Fruit fly (Drosophila melanogaster) whole organism, embryonic: ENCODE measurements around the gene hop.
A peak's percentile ranks its signal among the peaks of the same experiment; 100 is the strongest.

Source experiments
- Abd-B ChIP-seq: fragments of 200-800 bp; sonication (Bioruptor generic); optimal IDR thresholded peaks from 2 replicates; lab custom pipeline; 2018; ENCODE audit warnings: missing biosample characterization, mild to moderate bottlenecking, missing genetic modification characterization, moderate library complexity
- B-H1 ChIP-seq: fragments of 200-800 bp; sonication (Bioruptor generic); IDR thresholded peaks from 3 replicates; pipeline ENCODE4 v1.3.6; 2022; ENCODE audit warnings: missing biosample characterization, missing genetic modification characterization
- Bgb ChIP-seq: fragments of 200-800 bp; sonication (Bioruptor generic); IDR thresholded peaks from 2 replicates; pipeline ENCODE4 v1.3.6; 2022; ENCODE audit warnings: missing biosample characterization, missing genetic modification characterization; ENCODE audit not compliant: partially characterized antibody
- CG10267 ChIP-seq: fragments of 200-800 bp; sonication (Bioruptor generic); optimal IDR thresholded peaks from 2 replicates; lab custom pipeline; 2018; ENCODE audit warnings: missing biosample characterization, mild to moderate bottlenecking, missing genetic modification characterization, moderate library complexity
- CG11456 ChIP-seq: fragments of 200-800 bp; sonication (Bioruptor generic); IDR thresholded peaks from 3 replicates; pipeline ENCODE4 v1.3.6; 2022; ENCODE audit warnings: missing biosample characterization, missing genetic modification characterization
- CG11504 ChIP-seq: fragments of 200-800 bp; sonication (Bioruptor generic); optimal IDR thresholded peaks from 3 replicates; lab custom pipeline; 2019; ENCODE audit warnings: missing biosample characterization, mild to moderate bottlenecking, missing genetic modification characterization, moderate library complexity
- CG13296 ChIP-seq: fragments of 200-800 bp; sonication (Bioruptor generic); optimal IDR thresholded peaks from 3 replicates; lab custom pipeline; 2018; ENCODE audit warnings: missing biosample characterization, mild to moderate bottlenecking, missing genetic modification characterization
- CG14860 ChIP-seq: fragments of 200-800 bp; sonication (Bioruptor generic); IDR thresholded peaks from 3 replicates; pipeline ENCODE4 v1.3.6; 2022; ENCODE audit warnings: missing biosample characterization, missing genetic modification characterization; ENCODE audit not compliant: partially characterized antibody
- CG17802 ChIP-seq: fragments of 200-800 bp; sonication (Bioruptor generic); optimal IDR thresholded peaks from 2 replicates; lab custom pipeline; 2018; ENCODE audit warnings: missing biosample characterization, mild to moderate bottlenecking, missing genetic modification characterization, moderate library complexity
- CG1792 ChIP-seq: fragments of 200-800 bp; sonication (Bioruptor generic); optimal IDR thresholded peaks from 2 replicates; lab custom pipeline; 2016; ENCODE audit warnings: missing biosample characterization, missing genetic modification characterization
- CG18011 ChIP-seq: fragments of 200-800 bp; sonication (Bioruptor generic); optimal IDR thresholded peaks from 2 replicates; lab custom pipeline; 2017; ENCODE audit warnings: missing biosample characterization, missing genetic modification characterization, mild to moderate bottlenecking, moderate library complexity, missing genotype
- CG18599 ChIP-seq: fragments of 200-800 bp; sonication (Bioruptor generic); optimal IDR thresholded peaks from 3 replicates; lab custom pipeline; 2017; ENCODE audit warnings: missing biosample characterization, missing genetic modification characterization, mild to moderate bottlenecking, moderate library complexity, missing genetic modification reagents
- CG2875 ChIP-seq: fragments of 200-800 bp; sonication (Bioruptor generic); optimal IDR thresholded peaks from 2 replicates; lab custom pipeline; 2017; ENCODE audit warnings: missing biosample characterization, mild to moderate bottlenecking, missing genetic modification characterization, missing genetic modification reagents
- CG34224 ChIP-seq: fragments of 200-800 bp; sonication (Bioruptor generic); IDR thresholded peaks from 3 replicates; pipeline ENCODE4 v1.3.6; 2022; ENCODE audit warnings: missing biosample characterization, missing genetic modification characterization; ENCODE audit not compliant: partially characterized antibody
- CG34376 ChIP-seq: fragments of 200-800 bp; sonication (Bioruptor generic); optimal IDR thresholded peaks from 2 replicates; lab custom pipeline; 2018; ENCODE audit warnings: missing biosample characterization, mild to moderate bottlenecking, missing genetic modification characterization
- CG34422 ChIP-seq: fragments of 200-800 bp; sonication (Bioruptor generic); IDR thresholded peaks from 3 replicates; pipeline ENCODE4 v1.3.6; 2022; ENCODE audit warnings: missing biosample characterization, missing genetic modification characterization
- CG3726 ChIP-seq: fragments of 200-800 bp; sonication (Bioruptor generic); IDR thresholded peaks from 3 replicates; pipeline ENCODE4, ENCODE4 v1.3.6; 2022; ENCODE audit warnings: missing biosample characterization, missing genetic modification characterization
- CG42726 ChIP-seq: fragments of 200-800 bp; sonication (Bioruptor generic); IDR thresholded peaks from 2 replicates; pipeline ENCODE4 v1.3.6; 2022; ENCODE audit warnings: missing biosample characterization, missing genetic modification characterization; ENCODE audit not compliant: partially characterized antibody
- CG4360 ChIP-seq: fragments of 200-800 bp; sonication (Bioruptor generic); IDR thresholded peaks from 2 replicates; pipeline ENCODE4 v1.3.6; 2022; ENCODE audit warnings: missing biosample characterization, missing genetic modification characterization
- CG6683 ChIP-seq: fragments of 200-800 bp; sonication (Bioruptor generic); optimal IDR thresholded peaks from 2 replicates; lab custom pipeline; 2017; ENCODE audit warnings: missing biosample characterization, mild to moderate bottlenecking, missing genetic modification characterization, missing genetic modification reagents
- CG7271 ChIP-seq: fragments of 200-800 bp; sonication (Bioruptor generic); optimal IDR thresholded peaks from 2 replicates; lab custom pipeline; 2018; ENCODE audit warnings: missing biosample characterization, mild to moderate bottlenecking, missing genetic modification characterization, moderate library complexity
- CG9797 ChIP-seq: fragments of 200-800 bp; sonication (Bioruptor generic); optimal IDR thresholded peaks from 3 replicates; lab custom pipeline; 2018; ENCODE audit warnings: missing biosample characterization, mild to moderate bottlenecking, missing genetic modification characterization
- Camta ChIP-seq: fragments of 200-800 bp; sonication (Bioruptor generic); optimal IDR thresholded peaks from 2 replicates; lab custom pipeline; 2016; ENCODE audit warnings: missing biosample characterization, missing genetic modification characterization
- CkIIα-i1 ChIP-seq: fragments of 200-800 bp; sonication (Bioruptor generic); IDR thresholded peaks from 2 replicates; pipeline ENCODE4 v1.3.6; 2022; ENCODE audit warnings: missing biosample characterization, missing genetic modification characterization
- CoRest ChIP-seq: fragments of 200-800 bp; sonication (Bioruptor generic); optimal IDR thresholded peaks from 3 replicates; lab custom pipeline; 2018; ENCODE audit warnings: missing biosample characterization, mild to moderate bottlenecking, missing genetic modification characterization, moderate library complexity
- Doc3 ChIP-seq: fragments of 200-800 bp; sonication (Bioruptor generic); IDR thresholded peaks from 3 replicates; pipeline ENCODE4 v1.3.6; 2022; ENCODE audit warnings: missing biosample characterization, missing genetic modification characterization; ENCODE audit not compliant: partially characterized antibody
- Eip74EF ChIP-seq, 2 experiments: fragments of 200-800 bp in 1 of 2; fragments of >200 bp in 1 of 2; sonication (Bioruptor generic) in 1 of 2; optimal IDR thresholded peaks; 2 replicates each; lab custom pipeline; 2017 to 2019; ENCODE audit warnings: missing biosample characterization in 2 of 2, missing genetic modification characterization in 2 of 2, mild to moderate bottlenecking in 1 of 2, moderate library complexity in 1 of 2
- Elba2 ChIP-seq: fragments of 200-800 bp; sonication (Bioruptor generic); optimal IDR thresholded peaks from 3 replicates; lab custom pipeline; 2016; ENCODE audit warnings: missing biosample characterization, missing genetic modification characterization
- HmgZ ChIP-seq: fragments of 200-800 bp; sonication (Bioruptor generic); optimal IDR thresholded peaks from 2 replicates; lab custom pipeline; 2018; ENCODE audit warnings: missing biosample characterization, mild to moderate bottlenecking, missing genetic modification characterization
- MTF-1 ChIP-seq: fragments of 200-800 bp; sonication (Bioruptor generic); optimal IDR thresholded peaks from 2 replicates; lab custom pipeline; 2018; ENCODE audit warnings: missing biosample characterization, mild to moderate bottlenecking, missing genetic modification characterization, borderline replicate concordance
- Mad ChIP-seq: fragments of 200-800 bp; sonication (Bioruptor generic); optimal IDR thresholded peaks from 2 replicates; lab custom pipeline; 2016; ENCODE audit warnings: missing biosample characterization, missing genetic modification characterization
- Med ChIP-seq: fragments of 200-800 bp; sonication (Bioruptor generic); peaks from one replicate; lab custom pipeline; 2016; ENCODE audit warnings: missing biosample characterization, missing genetic modification characterization, mild to moderate bottlenecking, inconsistent platforms, moderate library complexity
- NC2α ChIP-seq: fragments of 200-800 bp; sonication (Bioruptor generic); optimal IDR thresholded peaks from 2 replicates; lab custom pipeline; 2016; ENCODE audit warnings: missing biosample characterization, missing genetic modification characterization
- Opbp ChIP-seq: fragments of 200-800 bp; sonication (Bioruptor generic); IDR thresholded peaks from 3 replicates; pipeline ENCODE4 v1.3.6; 2022; ENCODE audit warnings: missing biosample characterization, missing genetic modification characterization; ENCODE audit not compliant: partially characterized antibody
- Sry-β ChIP-seq: fragments of 200-800 bp; sonication (Bioruptor generic); optimal IDR thresholded peaks from 2 replicates; lab custom pipeline; 2018; ENCODE audit warnings: missing biosample characterization, mild to moderate bottlenecking, missing genetic modification characterization, moderate library complexity
- Usf ChIP-seq: fragments of 200-800 bp; sonication (Bioruptor generic); optimal IDR thresholded peaks from 2 replicates; lab custom pipeline; 2017; ENCODE audit warnings: missing genotype, missing biosample characterization, missing genetic modification characterization
- al ChIP-seq: fragments of 200-800 bp; sonication (Bioruptor generic); IDR thresholded peaks from 2 replicates; pipeline ENCODE4 v1.3.6; 2022; ENCODE audit warnings: missing biosample characterization, missing genetic modification characterization
- ara ChIP-seq: fragments of 200-800 bp; sonication (Bioruptor generic); IDR thresholded peaks from 2 replicates; pipeline ENCODE4 v1.3.6; 2022; ENCODE audit warnings: missing biosample characterization, missing genetic modification characterization
- bsh ChIP-seq, 2 experiments: fragments of 200-800 bp; sonication (Bioruptor generic); optimal IDR thresholded peaks; 2 replicates each; lab custom pipeline; 2017 to 2018; ENCODE audit warnings: mild to moderate bottlenecking in 2 of 2, missing biosample characterization in 2 of 2, missing genetic modification characterization in 2 of 2, moderate library complexity in 1 of 2
- dpn ChIP-seq, 2 experiments: fragments of 200-800 bp; sonication (Bioruptor generic); optimal IDR thresholded peaks; 3 replicates each; lab custom pipeline; 2016; ENCODE audit warnings: missing biosample characterization in 2 of 2, missing genetic modification characterization in 2 of 2
- eyg ChIP-seq: fragments of 200-800 bp; sonication (Bioruptor generic); optimal IDR thresholded peaks from 3 replicates; lab custom pipeline; 2016; ENCODE audit warnings: missing biosample characterization, missing genetic modification characterization
- ftz-f1 ChIP-seq: fragments of 200-800 bp; sonication (Bioruptor generic); optimal IDR thresholded peaks from 2 replicates; lab custom pipeline; 2016; ENCODE audit warnings: missing biosample characterization, missing genetic modification characterization
- gro ChIP-seq: fragments of 200-800 bp; sonication (Bioruptor generic); optimal IDR thresholded peaks from 2 replicates; lab custom pipeline; 2016; ENCODE audit warnings: missing biosample characterization, missing genetic modification characterization
- insv ChIP-seq, 2 experiments: fragments of 200-800 bp; sonication (Bioruptor generic); optimal IDR thresholded peaks; 3 replicates each; lab custom pipeline; 2016 to 2018; ENCODE audit warnings: missing biosample characterization in 2 of 2, missing genetic modification characterization in 2 of 2
- mam ChIP-seq: fragments of 200-800 bp; sonication (Bioruptor generic); optimal IDR thresholded peaks from 3 replicates; lab custom pipeline; 2016; ENCODE audit warnings: missing biosample characterization, missing genetic modification characterization
- mirr ChIP-seq: fragments of 200-800 bp; sonication (Bioruptor generic); optimal IDR thresholded peaks from 3 replicates; lab custom pipeline; 2018; ENCODE audit warnings: missing biosample characterization, mild to moderate bottlenecking, missing genetic modification characterization
- pita ChIP-seq: fragments of 200-800 bp; sonication (Bioruptor generic); optimal IDR thresholded peaks from 2 replicates; lab custom pipeline; 2017; ENCODE audit warnings: missing biosample characterization, mild to moderate bottlenecking, missing genetic modification characterization
- unpg ChIP-seq: fragments of 200-800 bp; sonication (Bioruptor generic); optimal IDR thresholded peaks from 3 replicates; lab custom pipeline; 2018; ENCODE audit warnings: missing biosample characterization, mild to moderate bottlenecking, missing genetic modification characterization, moderate library complexity

The hop gene

dm6 chrX:11367783-11368509 is at the start of gene hop, which contains the start of gene Tim8 (continued):
- TF ChIP-seq CoRest (tag; lab: Kevin White, UChicago) (peak; percentile 19), Abd-B (GFP tag; lab: Kevin White, UChicago) (no peak), ara (GFP tag; lab: Robert Waterston, UW) (no peak), CG42726 (GFP tag; lab: Robert Waterston, UW) (peak; percentile 71; the same call in 1 of the 2 replicates), mirr (GFP tag; lab: Kevin White, UChicago) (no peak), CG4360 (GFP tag; lab: Robert Waterston, UW) (no peak), NC2α (GFP tag; lab: Kevin White, UChicago) (no peak), Mad (GFP tag; lab: Kevin White, UChicago) (no peak), unpg (GFP tag; lab: Kevin White, UChicago) (no peak), HmgZ (tag; lab: Kevin White, UChicago) (no peak), CG1792 (GFP tag; lab: Kevin White, UChicago) (no peak), Opbp (GFP tag; lab: Robert Waterston, UW) (peak; percentile 88), CG6683 (GFP tag; lab: Kevin White, UChicago) (no peak), Camta (GFP tag; lab: Kevin White, UChicago) (no peak), Eip74EF (GFP tag; optimal IDR thresholded peaks at IDR 0.05; lab: Kevin White, UChicago) (no peak), CG11456 (GFP tag; lab: Robert Waterston, UW) (no peak), insv (GFP tag; optimal IDR thresholded peaks at IDR 0.05; lab: Kevin White, UChicago) (peak in 1 of 2 experiments; percentile 75), Doc3 (GFP tag; lab: Robert Waterston, UW) (peak; percentile 66; the same call in 2 of the 3 replicates), CG13296 (no peak), bsh (GFP tag; optimal IDR thresholded peaks at IDR 0.05; lab: Kevin White, UChicago) (no peak), CG9797 (GFP tag; lab: Kevin White, UChicago) (peak; percentile 32), dpn (GFP tag; optimal IDR thresholded peaks at IDR 0.05; lab: Kevin White, UChicago) (no peak), CG34422 (GFP tag; lab: Robert Waterston, UW) (no peak), pita (GFP tag; lab: Kevin White, UChicago) (no peak), CG18011 (GFP tag; lab: Kevin White, UChicago) (no peak), CkIIα-i1 (GFP tag; lab: Robert Waterston, UW) (no peak), CG11504 (tag; lab: Kevin White, UChicago) (no peak), Usf (GFP tag; lab: Kevin White, UChicago) (no peak), CG14860 (GFP tag; lab: Robert Waterston, UW) (peak; percentile 92), mam (GFP tag; lab: Kevin White, UChicago) (no peak), Sry-β (no peak), CG7271 (no peak), gro (GFP tag; lab: Kevin White, UChicago) (no peak), Med (GFP tag; lab: Kevin White, UChicago) (peak; percentile 67), CG18599 (GFP tag; lab: Kevin White, UChicago) (no peak), Elba2 (no peak), CG3726 (GFP tag; lab: Robert Waterston, UW) (no peak), CG34376 (no peak), B-H1 (GFP tag; lab: Robert Waterston, UW) (no peak), CG10267 (tag; lab: Kevin White, UChicago) (peak; percentile 41), eyg (no peak), CG2875 (GFP tag; lab: Kevin White, UChicago) (no peak), ftz-f1 (GFP tag; lab: Kevin White, UChicago) (no peak), Bgb (GFP tag; lab: Robert Waterston, UW) (peak; percentile 90), CG17802 (no peak), CG34224 (GFP tag; lab: Robert Waterston, UW) (peak; percentile 83), MTF-1 (GFP tag; lab: Kevin White, UChicago) (no peak), al (no peak)
